Worm (Caenorhabditis elegans) whole organism, late embryonic: ENCODE data around the gene srg-33.

ENCODE experiments used
- C08G9.2 ChIP-seq: sonication (generic microtip); optimal IDR thresholded peaks from 2 replicates; lab custom pipeline; 2016; ENCODE audit warnings: mild to moderate bottlenecking, missing genetic modification characterization, moderate library complexity, missing compliant biosample characterization
- K09A11.1 ChIP-seq: sonication (generic microtip); optimal IDR thresholded peaks from 2 replicates; lab custom pipeline; 2017; ENCODE audit warnings: antibody characterized with exemption, mild to moderate bottlenecking, missing genetic modification characterization, missing compliant biosample characterization; ENCODE audit not compliant: insufficient read depth
- T23F11.4 ChIP-seq: fragments of 200-800 bp; sonication (Bioruptor generic); optimal IDR thresholded peaks from 2 replicates; lab custom pipeline; 2018; ENCODE audit warnings: mild to moderate bottlenecking, missing genetic modification characterization, missing compliant biosample characterization
- Y22D7AL.16 ChIP-seq: sonication (generic microtip); optimal IDR thresholded peaks from 2 replicates; lab custom pipeline; 2016; ENCODE audit warnings: missing genetic modification characterization, missing compliant biosample characterization
- ama-1 ChIP-seq: fragments of 150-350 bp; optimal IDR thresholded peaks from 2 replicates; lab custom pipeline; 2014
- ceh-19 ChIP-seq: fragments of 200-800 bp; sonication (Bioruptor generic); optimal IDR thresholded peaks from 2 replicates; lab custom pipeline; 2018; ENCODE audit warnings: mild to moderate bottlenecking, missing genetic modification characterization, missing compliant biosample characterization
- ceh-22 ChIP-seq: sonication (generic microtip); optimal IDR thresholded peaks from 2 replicates; lab custom pipeline; 2017; ENCODE audit warnings: missing biosample characterization, missing genetic modification characterization
- ceh-31 ChIP-seq: sonication (generic microtip); optimal IDR thresholded peaks from 2 replicates; lab custom pipeline; 2016; ENCODE audit warnings: missing genetic modification characterization, missing compliant biosample characterization
- ceh-34 ChIP-seq: sonication (generic microtip); optimal IDR thresholded peaks from 2 replicates; lab custom pipeline; 2016; ENCODE audit warnings: mild to moderate bottlenecking, missing genetic modification characterization, missing compliant biosample characterization
- ceh-48 ChIP-seq: sonication (generic microtip); optimal IDR thresholded peaks from 2 replicates; lab custom pipeline; 2016; ENCODE audit warnings: missing genetic modification characterization, inconsistent platforms, missing compliant biosample characterization
- ceh-9 ChIP-seq: sonication (generic microtip); optimal IDR thresholded peaks from 2 replicates; lab custom pipeline; 2016; ENCODE audit warnings: mild to moderate bottlenecking, missing genetic modification characterization, inconsistent platforms, missing compliant biosample characterization
- elt-2 ChIP-seq: sonication (generic microtip); optimal IDR thresholded peaks from 2 replicates; lab custom pipeline; 2016; ENCODE audit warnings: missing genetic modification reagents, missing genetic modification characterization, missing compliant biosample characterization
- elt-4 ChIP-seq: sonication (generic microtip); optimal IDR thresholded peaks from 2 replicates; lab custom pipeline; 2016; ENCODE audit warnings: missing genetic modification characterization, missing compliant biosample characterization
- fax-1 ChIP-seq: sonication (generic microtip); optimal IDR thresholded peaks from 2 replicates; lab custom pipeline; 2016; ENCODE audit warnings: missing genotype, missing genetic modification characterization, missing compliant biosample characterization
- fkh-10 ChIP-seq: fragments of 150-350 bp; optimal IDR thresholded peaks from 2 replicates; lab custom pipeline; 2014; ENCODE audit warnings: missing biosample characterization, missing genetic modification reagents, missing genetic modification characterization
- fkh-6 ChIP-seq: sonication (generic microtip); optimal IDR thresholded peaks from 2 replicates; lab custom pipeline; 2016; ENCODE audit warnings: missing genetic modification characterization, missing compliant biosample characterization
- hlh-15 ChIP-seq: sonication (generic microtip); optimal IDR thresholded peaks from 2 replicates; lab custom pipeline; 2016; ENCODE audit warnings: missing genetic modification characterization, missing compliant biosample characterization
- hlh-6 ChIP-seq: sonication (generic microtip); optimal IDR thresholded peaks from 2 replicates; lab custom pipeline; 2016; ENCODE audit warnings: missing genotype, missing genetic modification characterization, missing compliant biosample characterization
- lim-6 ChIP-seq: sonication (generic microtip); optimal IDR thresholded peaks from 2 replicates; lab custom pipeline; 2016; ENCODE audit warnings: missing genetic modification characterization, missing compliant biosample characterization
- mec-3 ChIP-seq: sonication (generic microtip); optimal IDR thresholded peaks from 2 replicates; lab custom pipeline; 2016; ENCODE audit warnings: borderline replicate concordance, missing genetic modification characterization, missing compliant biosample characterization
- nfya-1 ChIP-seq: sonication (generic microtip); optimal IDR thresholded peaks from 2 replicates; lab custom pipeline; 2017; ENCODE audit warnings: missing genetic modification characterization, mild to moderate bottlenecking, missing compliant biosample characterization, antibody characterized with exemption, moderate library complexity
- nhr-232 ChIP-seq: sonication (generic microtip); optimal IDR thresholded peaks from 2 replicates; lab custom pipeline; 2016; ENCODE audit warnings: missing genetic modification characterization, missing compliant biosample characterization
- npax-4 ChIP-seq: sonication (generic microtip); optimal IDR thresholded peaks from 2 replicates; lab custom pipeline; 2016; ENCODE audit warnings: missing genetic modification characterization, missing compliant biosample characterization
- odd-2 ChIP-seq: sonication (generic microtip); optimal IDR thresholded peaks from 2 replicates; lab custom pipeline; 2017; ENCODE audit warnings: antibody characterized with exemption, mild to moderate bottlenecking, missing genetic modification characterization, missing compliant biosample characterization
- pag-3 ChIP-seq: sonication (generic microtip); optimal IDR thresholded peaks from 2 replicates; lab custom pipeline; 2016; ENCODE audit warnings: missing compliant biosample characterization, missing genetic modification characterization, borderline replicate concordance
- pat-9 ChIP-seq: fragments of 200-800 bp; sonication (Bioruptor generic); optimal IDR thresholded peaks from 2 replicates; lab custom pipeline; 2018; ENCODE audit warnings: mild to moderate bottlenecking, missing genetic modification characterization, moderate library complexity, missing compliant biosample characterization
- pqm-1 ChIP-seq: sonication (generic microtip); optimal IDR thresholded peaks from 2 replicates; lab custom pipeline; 2016; ENCODE audit warnings: missing genetic modification characterization, missing compliant biosample characterization
- pros-1 ChIP-seq: fragments of 150-350 bp; optimal IDR thresholded peaks from 2 replicates; lab custom pipeline; 2014; ENCODE audit warnings: missing biosample characterization, missing genetic modification reagents, missing genetic modification characterization
- ref-2 ChIP-seq: sonication (generic microtip); optimal IDR thresholded peaks from 2 replicates; lab custom pipeline; 2016; ENCODE audit warnings: missing genetic modification characterization, missing compliant biosample characterization
- rnt-1 ChIP-seq: sonication (generic microtip); optimal IDR thresholded peaks from 2 replicates; lab custom pipeline; 2016; ENCODE audit warnings: missing genetic modification characterization, missing compliant biosample characterization
- sox-2 ChIP-seq: fragments of 200-800 bp; sonication (Bioruptor generic); IDR thresholded peaks from 2 replicates; pipeline ENCODE4 v1.3.6; 2022; ENCODE audit warnings: missing genetic modification reagents, missing genetic modification characterization, missing compliant biosample characterization
- sox-4 ChIP-seq: sonication (generic microtip); optimal IDR thresholded peaks from 2 replicates; lab custom pipeline; 2017; ENCODE audit warnings: mild to moderate bottlenecking, missing genetic modification characterization, inconsistent platforms, missing compliant biosample characterization
- syd-9 ChIP-seq: sonication (generic microtip); optimal IDR thresholded peaks from 2 replicates; lab custom pipeline; 2016; ENCODE audit warnings: mild to moderate bottlenecking, missing genetic modification characterization, moderate library complexity, missing compliant biosample characterization
- tbx-2 ChIP-seq: sonication (generic microtip); optimal IDR thresholded peaks from 2 replicates; lab custom pipeline; 2016; ENCODE audit warnings: missing genetic modification characterization, missing compliant biosample characterization
- tbx-7 ChIP-seq: sonication (generic microtip); optimal IDR thresholded peaks from 2 replicates; lab custom pipeline; 2016; ENCODE audit warnings: missing genotype, missing genetic modification characterization, missing compliant biosample characterization
- ttx-3 ChIP-seq: sonication (generic microtip); optimal IDR thresholded peaks from 2 replicates; lab custom pipeline; 2016; ENCODE audit warnings: missing genetic modification reagents, missing genetic modification characterization, missing compliant biosample characterization
- unc-3 ChIP-seq, 2 experiments: fragments of 200-800 bp in 1 of 2; sonication (Bioruptor generic) in 1 of 2; sonication (generic microtip) in 1 of 2; conservative IDR thresholded peaks in 1 of 2; optimal IDR thresholded peaks in 1 of 2; 2 replicates each; pipeline versions ENCODE4 v1.3.6 to Lab custom; 2016 to 2022; ENCODE audit warnings: missing compliant biosample characterization in 2 of 2, missing genetic modification characterization in 2 of 2, missing genetic modification reagents in 1 of 2
- unc-55 ChIP-seq: sonication (generic microtip); optimal IDR thresholded peaks from 2 replicates; lab custom pipeline; 2017; ENCODE audit warnings: missing biosample characterization, missing genetic modification reagents, missing genetic modification characterization
- unc-86 ChIP-seq: sonication (generic microtip); optimal IDR thresholded peaks from 2 replicates; lab custom pipeline; 2016; ENCODE audit warnings: missing genetic modification characterization, missing compliant biosample characterization
- zip-5 ChIP-seq: sonication (generic microtip); optimal IDR thresholded peaks from 2 replicates; lab custom pipeline; 2016; ENCODE audit warnings: missing genetic modification characterization, missing compliant biosample characterization

The srg-33 gene

ce11 chrV:8291764-8292163 lies at the start of gene srg-33:
srg-33 (plus strand) TSS chrV:8292064.
- TF ChIP-seq Y22D7AL.16 (tag; lab: Kevin White, UChicago) (no peak), ama-1 (lab: Kevin White, UChicago) (no peak), ceh-9 (no peak)

- TF ChIP-seq ama-1 (lab: Kevin White, UChicago) (no peak), npax-4 (tag; lab: Kevin White, UChicago) (no peak), ceh-22 (tag; lab: Kevin White, UChicago) (no peak), unc-55 (no peak), ttx-3 (tag; lab: Kevin White, UChicago) (no peak), tbx-2 (tag; lab: Kevin White, UChicago) (no peak), ceh-19 (GFP tag; lab: Kevin White, UChicago) (no peak), nfya-1 (tag; lab: Kevin White, UChicago) (no peak), lim-6 (tag; lab: Kevin White, UChicago) (no peak), ceh-48 (tag; lab: Kevin White, UChicago) (no peak), sox-4 (no peak), elt-4 (tag; lab: Kevin White, UChicago) (no peak), fkh-10 (GFP tag; lab: Kevin White, UChicago) (no peak), fkh-6 (tag; lab: Kevin White, UChicago) (no peak), mec-3 (tag; lab: Kevin White, UChicago) (no peak), zip-5 (tag; lab: Kevin White, UChicago) (no peak), tbx-7 (tag; lab: Kevin White, UChicago) (no peak), ceh-31 (tag; lab: Kevin White, UChicago) (no peak), hlh-6 (tag; lab: Kevin White, UChicago) (no peak), sox-2 (GFP tag; lab: Robert Waterston, UW) (no peak)
Observed at ce11 chrV:8242798-8243197, 49.1 kb upstream of the srg-33 start, which contains the start of gene C16D9.4. C16D9.4 (minus strand) TSS chrV:8242898.

DNA sequence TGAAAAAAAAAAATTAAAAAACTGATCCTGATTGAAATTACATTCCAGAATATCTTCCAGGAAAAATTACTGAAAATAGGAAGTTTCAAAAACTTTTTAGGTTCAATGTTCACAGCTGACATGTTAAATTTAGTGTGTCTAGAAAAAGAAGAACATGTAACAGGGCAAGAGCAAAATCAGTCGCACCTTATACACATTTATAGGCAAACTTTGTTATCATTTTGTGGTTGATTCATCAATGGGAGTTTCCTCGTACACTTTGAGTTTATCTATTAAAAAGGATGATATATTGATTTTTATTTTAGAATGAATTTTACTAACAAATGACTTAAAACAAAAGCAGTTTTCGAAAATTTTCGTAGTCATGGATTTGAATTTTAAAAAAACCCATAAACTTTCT lies 48.7 kb upstream of the srg-33 start:
- TF ChIP-seq pqm-1 (tag; lab: Kevin White, UChicago) (no peak), pag-3 (tag; lab: Kevin White, UChicago) (no peak), nhr-232 (tag; lab: Kevin White, UChicago) (no peak), rnt-1 (tag; lab: Kevin White, UChicago) (no peak)
- TF ChIP-seq, all 69 proteins: peak for 0

DNA sequence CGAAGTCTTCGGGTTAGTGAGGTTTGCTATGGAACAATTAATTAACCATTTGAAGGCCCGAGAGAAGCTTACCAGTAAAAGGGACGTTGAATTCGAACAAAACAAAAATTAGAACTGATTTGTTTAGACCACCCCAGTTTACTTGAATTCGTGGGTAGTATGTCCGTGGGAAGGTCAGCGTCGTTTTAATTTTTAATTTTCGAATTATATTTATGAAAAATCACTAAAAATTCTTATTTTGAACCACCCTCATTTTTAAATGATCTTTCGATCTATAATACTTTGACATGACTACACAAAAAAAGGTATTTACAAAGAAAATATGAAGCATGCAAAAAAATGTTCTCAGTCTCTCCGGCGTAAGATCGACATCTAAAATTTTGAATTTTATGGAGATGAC lies 46.4 kb upstream of the srg-33 start, which contains the start of gene C16D9.5:
Gene C16D9.5, minus strand, starts transcription at position 101 of the 400 bp plus-strand sequence.
- no peak for TF ChIP-seq hlh-15
- TF ChIP-seq, all 69 proteins: peak for 0

DNA sequence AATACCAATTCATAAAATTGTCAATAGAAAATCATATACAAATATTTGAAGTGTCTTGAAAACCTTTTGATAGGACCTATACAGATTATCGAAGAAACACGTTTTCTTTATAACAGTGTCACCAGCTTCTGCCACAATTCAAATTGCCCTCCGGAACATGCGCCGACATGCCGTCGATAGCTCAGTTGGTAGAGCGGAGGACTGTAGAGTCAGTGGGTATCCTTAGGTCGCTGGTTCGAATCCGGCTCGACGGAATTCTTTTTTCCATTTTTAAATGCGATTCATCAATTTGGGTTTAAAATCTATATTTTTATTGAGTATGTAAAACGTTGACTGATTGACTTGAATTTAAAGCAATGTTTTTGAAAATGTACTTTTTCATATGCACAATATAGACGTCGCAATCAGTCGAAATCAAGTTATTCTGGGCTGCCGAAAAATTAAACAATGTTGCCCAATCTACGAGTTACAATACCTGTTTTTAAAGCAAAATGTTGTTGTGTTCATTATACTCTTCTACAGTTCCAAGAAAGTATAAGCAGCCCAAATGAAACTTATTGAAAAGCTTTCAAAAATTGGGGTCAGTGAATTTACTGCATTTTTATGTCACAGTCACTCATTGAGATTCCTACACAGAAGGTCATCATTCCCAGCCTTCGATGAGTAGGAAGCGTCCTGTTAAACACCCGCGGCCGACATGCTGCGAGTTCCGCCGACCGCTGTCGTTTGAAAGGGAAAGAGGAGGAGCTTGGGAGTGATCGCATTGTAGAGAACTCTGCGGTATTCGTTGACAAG lies 44.4 kb upstream of the srg-33 start:
- TF ChIP-seq fkh-6 (tag; lab: Kevin White, UChicago) (peak; percentile 2), elt-2 (tag; lab: Kevin White, UChicago) (peak; percentile 32), C08G9.2 (tag; lab: Kevin White, UChicago) (no peak), ref-2 (tag; lab: Kevin White, UChicago) (no peak), ceh-9 (no peak), ttx-3 (tag; lab: Kevin White, UChicago) (no peak), ama-1 (lab: Kevin White, UChicago) (peak; percentile 74), unc-86 (no peak)

- TF ChIP-seq T23F11.4 (GFP tag; lab: Kevin White, UChicago) (no peak), npax-4 (tag; lab: Kevin White, UChicago) (no peak), unc-3 (GFP tag; conservative IDR thresholded peaks at IDR 0.05; lab: Robert Waterston, UW) (no peak), unc-3 (tag; optimal IDR thresholded peaks at IDR 0.05; lab: Kevin White, UChicago) (no peak), pros-1 (tag; lab: Kevin White, UChicago) (no peak), syd-9 (tag; lab: Kevin White, UChicago) (no peak), sox-4 (no peak), tbx-7 (tag; lab: Kevin White, UChicago) (no peak), ceh-34 (tag; lab: Kevin White, UChicago) (no peak), pat-9 (no peak), fax-1 (tag; lab: Kevin White, UChicago) (no peak), K09A11.1 (tag; lab: Kevin White, UChicago) (no peak), odd-2 (tag; lab: Kevin White, UChicago) (no peak), ceh-22 (tag; lab: Kevin White, UChicago) (no peak)
Observed at ce11 chrV:8250208-8250607, 41.7 kb upstream of the srg-33 start, which contains the start of gene C16D9.6. C16D9.6 (minus strand) TSS chrV:8250308.
